Fruit fly (Drosophila melanogaster): Measurements from ENCODE around the gene CG13310.

- no peak for TF ChIP-seq Hr78 (GFP tag; optimal IDR thresholded peaks at IDR 0.05)
- no peak for TF ChIP-seq Myc (optimal IDR thresholded peaks at IDR 0.05)
- TF ChIP-seq OdsH (GFP tag; optimal IDR thresholded peaks at IDR 0.05) = no peak
- TF ChIP-seq tai (GFP tag; optimal IDR thresholded peaks at IDR 0.05) = no peak
- TF ChIP-seq lola (GFP tag; optimal IDR thresholded peaks at IDR 0.05) = no peak
- no peak for TF ChIP-seq ey (GFP tag; optimal IDR thresholded peaks at IDR 0.05)
- no peak for TF ChIP-seq Mio (GFP tag; optimal IDR thresholded peaks at IDR 0.05)
- TF ChIP-seq h (GFP tag; optimal IDR thresholded peaks at IDR 0.05) = no peak
- TF ChIP-seq Jra (GFP tag; optimal IDR thresholded peaks at IDR 0.05) = no peak
- no peak for TF ChIP-seq psq (GFP tag; optimal IDR thresholded peaks at IDR 0.05)
- TF ChIP-seq CrebA (GFP tag; optimal IDR thresholded peaks at IDR 0.05; ENCODE audit: borderline replicate concordance) = no peak
Observed at dm6 chr3L:8800432-8800831, at the start of gene CG13310.
